Fruit fly (Drosophila melanogaster) whole organism, larva: ENCODE results near the gene CG13390.

ENCODE experiments used
- noc ChIP-seq: fragments of 200-800 bp; sonication (Bioruptor generic); optimal IDR thresholded peaks from 3 replicates; lab custom pipeline; 2019; ENCODE audit warnings: missing biosample characterization, mild to moderate bottlenecking, missing genetic modification characterization, moderate library complexity

The CG13390 gene

dm6 chr2L:8376717-8377116 is at the start of gene CG13390, which contains the start of gene CG17294:
CG13390 (minus strand) TSS chr2L:8376797.
CG17294 (plus strand) TSS chr2L:8377035.
- TF ChIP-seq noc (tag; lab: Kevin White, UChicago) = peak; percentile 99

dm6 chr2L:8425962-8426759 is 49.6 kb upstream of the CG13390 start:
- TF ChIP-seq noc (tag; lab: Kevin White, UChicago) = no peak

dm6 chr2L:8425212-8425611 is 48.6 kb upstream of the CG13390 start:
- TF ChIP-seq noc (tag; lab: Kevin White, UChicago) = no peak

DNA sequence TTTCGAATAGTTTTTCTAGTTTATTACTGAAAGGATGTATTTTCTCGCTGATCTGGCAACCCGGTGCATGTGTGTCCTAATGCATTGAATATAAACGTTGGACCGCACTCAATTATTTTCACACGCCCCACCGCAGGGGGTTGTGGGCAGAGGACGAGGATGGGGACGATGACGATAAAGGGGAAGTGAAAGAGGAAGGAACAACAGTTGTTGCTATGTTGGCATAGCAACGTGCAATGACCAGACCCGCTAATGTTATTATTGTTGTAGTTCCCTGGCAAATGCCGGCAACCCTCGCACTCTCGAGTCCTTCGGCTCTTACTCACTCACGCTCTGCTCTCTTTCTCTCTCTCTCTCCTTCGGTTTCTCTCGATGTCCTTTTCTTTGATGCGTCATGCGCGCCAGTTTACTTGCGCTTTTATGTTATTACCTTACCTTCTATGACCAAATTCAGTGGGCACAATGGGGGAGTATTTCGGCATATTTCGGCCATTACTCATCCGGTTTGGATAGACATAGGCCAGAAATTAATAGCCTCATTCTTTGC is 48.1 kb upstream of the CG13390 start:
- TF ChIP-seq noc (tag; lab: Kevin White, UChicago) = no peak

DNA sequence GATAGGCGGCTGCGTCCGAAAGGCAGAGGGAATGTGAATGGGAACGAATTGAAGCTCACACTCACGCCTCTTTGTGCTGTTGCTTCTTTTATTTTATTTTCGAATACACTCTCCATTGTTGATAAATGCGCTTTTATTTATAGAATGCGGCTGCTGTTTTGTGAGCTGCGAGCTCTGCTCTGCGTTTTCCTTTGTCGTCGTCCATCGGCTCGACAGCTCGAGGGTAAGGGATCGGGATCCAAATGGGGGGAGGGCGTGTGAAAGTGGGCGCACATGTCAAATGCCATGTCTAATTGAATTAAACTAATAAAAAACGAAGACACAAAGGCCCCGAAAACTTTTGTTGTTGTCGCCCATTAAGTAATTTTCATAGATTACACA is 47.5 kb upstream of the CG13390 start:
- no peak for TF ChIP-seq noc (tag; lab: Kevin White, UChicago)

DNA sequence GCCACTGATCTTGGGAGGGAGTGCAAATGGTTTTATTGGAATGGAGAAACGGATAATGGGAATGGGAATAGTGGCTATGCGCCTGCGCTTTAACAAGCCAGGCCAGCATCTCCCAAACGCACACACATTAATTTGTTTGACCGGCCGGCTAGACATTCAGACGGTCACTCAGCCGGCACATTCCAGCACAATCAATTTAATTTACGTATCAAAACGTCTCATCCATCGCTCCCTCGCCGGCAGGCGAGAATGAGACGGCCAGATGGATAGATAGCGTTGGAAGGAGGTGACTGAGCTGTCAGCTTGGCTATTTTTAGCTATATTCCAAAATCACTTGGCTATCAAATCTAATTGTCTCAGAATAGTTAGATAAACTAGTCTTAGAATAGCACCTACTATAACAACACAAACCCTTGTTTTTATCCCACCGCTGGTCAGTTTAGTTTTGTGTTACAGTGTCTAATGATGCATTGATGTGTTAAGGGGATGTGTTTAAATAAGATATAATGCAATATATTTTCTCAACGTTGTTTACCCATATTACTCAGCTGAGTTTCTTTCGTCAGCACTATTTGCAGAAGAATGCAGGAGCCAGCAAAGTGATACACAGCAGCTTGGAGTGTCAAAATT is 47.0 kb upstream of the CG13390 start:
- no peak for TF ChIP-seq noc (tag; lab: Kevin White, UChicago)

dm6 chr2L:8423047-8423446 is 46.5 kb upstream of the CG13390 start:
- TF ChIP-seq noc (tag; lab: Kevin White, UChicago) = no peak

- TF ChIP-seq noc (tag; lab: Kevin White, UChicago) = no peak
These were observed 45.1 kb upstream of the CG13390 start for dm6 chr2L:8421717-8422116.

- no peak for TF ChIP-seq noc (tag; lab: Kevin White, UChicago)
These were observed 43.8 kb upstream of the CG13390 start for dm6 chr2L:8420259-8420930.

DNA sequence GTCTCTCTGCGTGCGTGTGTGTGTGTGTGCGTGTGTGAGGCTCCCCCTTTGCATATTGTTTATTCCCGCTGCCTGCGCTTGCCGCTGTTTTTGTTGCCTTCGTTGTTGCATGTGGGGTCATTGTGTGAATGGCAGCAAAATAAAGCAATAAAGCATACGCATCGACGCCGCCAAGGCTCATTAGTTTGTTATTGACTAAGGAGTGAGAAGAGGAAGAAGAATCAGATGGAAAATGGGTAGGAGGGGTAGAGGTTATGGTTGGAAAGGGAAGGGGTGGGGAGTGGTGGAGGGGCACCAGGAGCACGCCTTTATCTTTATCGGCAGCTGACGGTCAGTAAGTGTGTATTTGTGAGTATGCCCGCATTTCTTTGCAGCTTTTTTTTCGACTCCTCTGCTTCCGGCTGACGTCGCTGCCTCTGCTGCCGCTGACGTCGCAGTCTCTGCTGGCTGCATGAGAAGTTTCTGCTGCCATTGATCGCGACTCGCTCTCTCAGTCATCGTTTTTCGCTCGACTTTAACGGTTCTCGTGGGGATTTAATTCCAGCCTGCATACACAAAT is 42.9 kb upstream of the CG13390 start:
- TF ChIP-seq noc (tag; lab: Kevin White, UChicago) = no peak

DNA sequence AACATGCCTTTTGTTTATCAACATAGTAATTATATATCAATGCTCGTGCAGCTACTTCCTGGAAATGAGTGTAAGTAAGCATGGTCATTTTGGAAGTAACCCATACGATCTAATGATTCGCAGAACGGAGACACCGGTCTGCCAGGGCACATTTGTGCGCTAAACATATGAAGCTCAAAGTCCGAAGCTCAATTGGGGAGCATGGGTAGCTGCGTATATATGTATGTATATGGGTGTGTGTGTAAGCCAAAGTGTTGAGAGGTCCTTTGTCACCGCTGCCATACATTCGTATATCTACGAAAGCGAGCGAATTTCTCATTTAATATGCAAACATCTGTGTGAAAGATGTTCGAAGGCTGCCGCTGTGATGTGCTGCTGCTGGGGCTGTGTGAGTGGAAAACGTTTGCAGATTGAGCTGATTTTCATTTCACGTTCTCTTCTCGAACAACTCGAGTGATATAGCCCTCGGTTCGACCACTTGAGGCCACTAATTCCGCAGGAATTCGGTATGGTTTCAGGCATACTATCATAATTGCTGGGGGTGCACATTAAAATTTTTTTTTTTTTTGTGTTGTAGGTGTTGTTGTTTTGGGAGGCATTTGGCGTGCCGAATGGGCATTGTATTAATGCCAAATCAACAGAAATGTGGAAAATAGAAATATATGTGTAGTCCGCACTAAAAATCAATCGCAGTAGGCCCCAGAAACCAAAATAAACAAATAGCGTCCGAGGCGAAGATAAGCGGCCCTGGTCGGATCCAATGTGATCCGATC is 41.7 kb upstream of the CG13390 start:
- TF ChIP-seq noc (tag; lab: Kevin White, UChicago) = no peak

DNA sequence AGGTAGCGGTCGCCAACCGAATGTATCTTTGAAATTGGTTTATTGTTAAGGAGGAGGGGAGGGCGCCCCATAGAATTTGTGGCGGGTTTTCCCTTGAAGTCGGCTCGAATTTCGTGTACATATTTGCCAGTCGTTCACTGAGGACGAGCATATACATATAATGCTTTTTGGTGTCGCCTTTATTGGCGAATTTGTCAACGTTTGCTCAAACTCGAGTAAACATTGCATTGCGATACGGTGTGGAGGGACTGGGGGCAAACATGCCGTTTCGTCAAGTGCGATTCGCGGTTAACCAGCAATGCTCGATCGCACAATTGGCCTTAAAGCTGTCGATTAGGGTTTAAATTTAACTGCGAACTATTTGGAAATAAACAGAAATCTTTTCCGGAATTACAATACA is 41.0 kb upstream of the CG13390 start:
- no peak for TF ChIP-seq noc (tag; lab: Kevin White, UChicago)

DNA sequence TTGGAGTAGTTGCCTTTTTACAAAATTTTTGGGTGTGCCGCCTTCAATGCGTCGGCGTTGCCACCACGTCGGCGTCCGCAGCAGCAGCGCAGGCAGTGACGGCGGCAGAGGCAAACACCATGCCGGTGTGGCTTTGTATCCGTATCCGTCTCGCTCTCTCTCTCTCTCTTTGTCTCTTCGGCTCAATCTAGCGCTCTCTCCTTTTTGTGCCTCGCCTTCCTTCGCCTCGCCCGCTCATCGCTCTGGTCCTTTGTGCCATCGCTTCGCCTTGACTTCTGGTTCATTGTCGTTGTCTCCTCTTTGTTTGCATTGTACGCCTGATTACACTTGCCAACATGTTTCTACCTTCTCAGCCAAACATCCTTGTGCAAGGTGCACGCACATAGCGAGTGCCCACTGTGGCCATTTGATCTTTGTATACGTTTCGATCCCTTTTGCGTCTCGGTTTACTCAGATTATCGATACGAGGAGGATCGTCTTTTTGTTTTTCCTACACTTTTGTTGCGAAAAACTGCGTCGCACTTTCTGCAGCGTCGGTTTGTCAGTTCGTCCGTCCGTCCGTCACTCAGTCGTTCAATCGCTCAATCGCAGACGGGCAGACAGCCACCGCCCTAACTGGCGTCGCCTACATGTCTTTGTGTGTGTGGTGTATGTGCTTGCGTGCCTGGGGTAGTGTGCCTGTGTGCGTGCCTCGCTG is 39.9 kb upstream of the CG13390 start:
- peak; percentile 21 for TF ChIP-seq noc (tag; lab: Kevin White, UChicago)
